Fruit fly (Drosophila melanogaster) whole organism, larva: ENCODE measurements around the gene IntS11.
A peak's percentile ranks its signal among the peaks of the same experiment; 100 is the strongest.

Source experiments
- noc ChIP-seq: fragments of 200-800 bp; sonication (Bioruptor generic); optimal IDR thresholded peaks from 3 replicates; lab custom pipeline; 2019; ENCODE audit warnings: missing biosample characterization, mild to moderate bottlenecking, missing genetic modification characterization, moderate library complexity

IntS11 gene

dm6 chr3R:29775755-29776686, 30.9 kb downstream of the IntS11 start:
- TF ChIP-seq noc (tag; lab: Kevin White, UChicago), result peak; percentile 14

- TF ChIP-seq noc (tag; lab: Kevin White, UChicago), result no peak
Observed at dm6 chr3R:29777213-29777612, 32.1 kb downstream of the IntS11 start.

- no peak for TF ChIP-seq noc (tag; lab: Kevin White, UChicago)
Observed at dm6 chr3R:29778139-29778984, 33.2 kb downstream of the IntS11 start.

- peak; percentile 63 for TF ChIP-seq noc (tag; lab: Kevin White, UChicago)
Observed at dm6 chr3R:29778985-29779298, 33.8 kb downstream of the IntS11 start.

dm6 chr3R:29780402-29781029, 35.4 kb downstream of the IntS11 start, which contains the start of gene fig:
TSS of gene fig (minus strand) at chr3R:29780452.
- no peak for TF ChIP-seq noc (tag; lab: Kevin White, UChicago)

dm6 chr3R:29781874-29782273, 36.7 kb downstream of the IntS11 start:
- TF ChIP-seq noc (tag; lab: Kevin White, UChicago), result no peak

- TF ChIP-seq noc (tag; lab: Kevin White, UChicago), result peak; percentile 82
Observed at dm6 chr3R:29782367-29782766, 37.2 kb downstream of the IntS11 start.

- no peak for TF ChIP-seq noc (tag; lab: Kevin White, UChicago)
Observed at dm6 chr3R:29783210-29783609, 38.1 kb downstream of the IntS11 start.

- no peak for TF ChIP-seq noc (tag; lab: Kevin White, UChicago)
Observed at dm6 chr3R:29785242-29785641, 40.1 kb downstream of the IntS11 start.

- TF ChIP-seq noc (tag; lab: Kevin White, UChicago), result no peak
Observed at dm6 chr3R:29786016-29786996, 41.2 kb downstream of the IntS11 start.

dm6 chr3R:29787891-29788549, 42.9 kb downstream of the IntS11 start:
- no peak for TF ChIP-seq noc (tag; lab: Kevin White, UChicago)

- TF ChIP-seq noc (tag; lab: Kevin White, UChicago), result no peak
Observed at dm6 chr3R:29790183-29790582, 45.0 kb downstream of the IntS11 start.

- TF ChIP-seq noc (tag; lab: Kevin White, UChicago), result no peak
Observed at dm6 chr3R:29794161-29794882, 49.2 kb downstream of the IntS11 start, which contains the start of gene sro. TSS of gene sro (plus strand) at chr3R:29794597.
